Worm (Caenorhabditis elegans): ENCODE measurements around the gene srh-203.

Gene srh-203

DNA sequence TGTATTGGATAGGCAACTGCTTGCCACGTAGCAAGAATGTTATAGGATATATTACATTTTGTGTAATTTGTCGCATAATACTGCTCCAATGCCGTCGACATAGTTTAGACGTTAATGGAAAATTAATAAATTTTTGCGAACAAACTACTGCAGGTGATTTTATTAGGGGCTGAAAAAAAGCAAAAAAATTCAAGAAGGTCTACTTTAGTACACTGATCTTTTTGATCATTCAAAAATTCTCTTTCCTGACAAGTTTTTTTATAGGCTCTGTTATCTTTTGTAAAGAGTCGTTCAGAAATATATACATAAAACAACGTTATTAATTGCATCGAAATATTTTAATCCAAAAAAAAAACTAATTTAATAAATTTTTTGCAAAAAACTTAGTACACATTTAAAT lies 29.0 kb upstream of the srh-203 start, which contains the start of gene srh-111:
srh-111 (minus strand) TSS at position 101 of the 400 bp plus-strand sequence.
- no peak for TF ChIP-seq nhr-23 (tag; optimal IDR thresholded peaks at IDR 0.05)
- no peak for TF ChIP-seq zag-1 (tag; optimal IDR thresholded peaks at IDR 0.05)
- no peak for TF ChIP-seq ztf-11 (tag; optimal IDR thresholded peaks at IDR 0.05)
- no peak for TF ChIP-seq ceh-16 (tag; optimal IDR thresholded peaks at IDR 0.05)
- no peak for TF ChIP-seq fos-1 (tag; optimal IDR thresholded peaks at IDR 0.05)
- TF ChIP-seq unc-62 (GFP tag; optimal IDR thresholded peaks at IDR 0.05) = no peak
- no peak for TF ChIP-seq sem-4 (tag; optimal IDR thresholded peaks at IDR 0.05)
- TF ChIP-seq ama-1 (optimal IDR thresholded peaks at IDR 0.05) = no peak
- TF ChIP-seq mab-5 (tag; optimal IDR thresholded peaks at IDR 0.05) = no peak
- TF ChIP-seq aly-2 (tag; optimal IDR thresholded peaks at IDR 0.05) = no peak
- no peak for TF ChIP-seq mbf-1 (tag; optimal IDR thresholded peaks at IDR 0.05)
- TF ChIP-seq nhr-237 (tag; optimal IDR thresholded peaks at IDR 0.05) = no peak
- no peak for TF ChIP-seq crh-2 (tag; optimal IDR thresholded peaks at IDR 0.05)
- no peak for TF ChIP-seq ZK546.5 (tag; optimal IDR thresholded peaks at IDR 0.05)

DNA sequence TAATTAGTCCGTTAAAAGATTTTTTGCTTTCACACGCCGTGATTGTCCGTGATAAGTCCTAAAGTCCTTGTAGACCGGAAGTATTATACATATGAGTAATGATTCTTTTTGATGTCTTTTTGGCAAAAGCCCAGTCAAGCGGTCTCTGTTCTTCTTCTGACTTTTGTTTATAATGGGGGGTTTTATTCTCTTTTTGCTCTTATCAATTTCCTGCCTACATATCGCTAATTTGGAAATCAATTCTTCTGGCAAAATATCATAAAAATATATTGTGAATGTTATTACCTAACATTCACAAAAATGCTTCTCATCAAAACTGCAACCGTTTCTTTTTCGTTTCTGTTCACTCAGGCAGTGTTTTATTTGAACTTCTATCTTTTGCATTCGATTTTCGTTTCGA lies 20.4 kb upstream of the srh-203 start, which contains the start of gene srbc-61:
srbc-61 (plus strand) TSS at position 301 of the 400 bp plus-strand sequence.
- no peak for TF ChIP-seq peb-1 (tag; optimal IDR thresholded peaks at IDR 0.05)
- TF ChIP-seq ZK546.5 (tag; optimal IDR thresholded peaks at IDR 0.05) = no peak
- no peak for TF ChIP-seq ztf-1 (GFP tag; conservative IDR thresholded peaks at IDR 0.05)
- no peak for TF ChIP-seq nhr-12 (tag; optimal IDR thresholded peaks at IDR 0.05)
- no peak for TF ChIP-seq dmd-4 (tag; optimal IDR thresholded peaks at IDR 0.05)
- no peak for TF ChIP-seq gmeb-1 (tag; optimal IDR thresholded peaks at IDR 0.05)
- TF ChIP-seq nhr-6 (tag; optimal IDR thresholded peaks at IDR 0.05) = no peak
- TF ChIP-seq sma-9 (GFP tag; optimal IDR thresholded peaks at IDR 0.05) = no peak
- TF ChIP-seq sma-9 (tag; optimal IDR thresholded peaks at IDR 0.05) = no peak

DNA sequence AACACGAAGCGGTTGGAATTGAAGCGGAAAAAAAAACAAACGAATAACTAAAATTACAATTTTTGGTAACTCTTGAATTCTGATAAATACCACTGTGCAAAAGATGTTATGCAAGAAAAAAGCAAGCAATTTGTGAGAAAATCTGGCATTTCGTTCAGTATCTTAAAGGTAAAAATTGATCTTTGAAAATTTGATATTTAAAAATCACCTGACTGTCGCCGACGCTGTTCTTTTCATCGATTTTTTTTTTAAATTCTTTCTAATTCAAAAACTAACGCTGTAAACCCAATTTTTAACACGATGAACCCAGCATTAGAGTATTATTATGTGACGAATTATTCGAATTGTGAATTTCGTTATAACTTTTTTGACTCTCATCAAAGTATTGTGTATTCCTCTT lies 17.6 kb upstream of the srh-203 start, which contains the start of gene srh-123:
srh-123 (plus strand) TSS at position 301 of the 400 bp plus-strand sequence.
- TF ChIP-seq unc-39 (tag; optimal IDR thresholded peaks at IDR 0.05) (no peak), ztf-11 (tag; optimal IDR thresholded peaks at IDR 0.05) (no peak), F13H6.1 (tag; optimal IDR thresholded peaks at IDR 0.05) (no peak), nhr-23 (tag; optimal IDR thresholded peaks at IDR 0.05) (no peak), peb-1 (tag; optimal IDR thresholded peaks at IDR 0.05) (no peak), nhr-12 (tag; optimal IDR thresholded peaks at IDR 0.05) (no peak), ama-1 (optimal IDR thresholded peaks at IDR 0.05) (no peak), sma-3 (GFP tag; optimal IDR thresholded peaks at IDR 0.05) (no peak), nhr-25 (tag; optimal IDR thresholded peaks at IDR 0.05) (no peak), fos-1 (tag; optimal IDR thresholded peaks at IDR 0.05) (no peak)

DNA sequence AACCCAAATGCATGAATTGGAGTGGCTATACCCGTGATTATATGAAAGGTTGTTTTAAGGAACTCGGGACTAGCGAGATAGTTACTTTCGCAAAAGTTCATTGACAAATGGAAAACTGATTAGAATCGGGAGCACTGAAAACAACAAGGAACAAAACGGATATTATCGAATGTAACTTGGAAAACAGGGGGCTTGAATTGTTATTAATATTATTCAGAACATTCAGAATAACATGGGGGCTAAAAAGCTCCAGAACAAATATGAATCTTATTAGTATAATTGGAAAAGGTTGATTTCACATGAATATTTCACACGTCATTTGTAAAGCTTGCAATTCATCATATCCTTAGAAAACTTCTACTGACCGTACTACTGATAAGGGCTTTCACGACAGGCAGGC lies 15.5 kb upstream of the srh-203 start, which contains the start of gene srh-235:
srh-235 (minus strand) TSS at position 101 of the 400 bp plus-strand sequence.
- TF ChIP-seq ztf-4 (tag; optimal IDR thresholded peaks at IDR 0.05) (no peak), unc-62 (GFP tag; optimal IDR thresholded peaks at IDR 0.05) (no peak), ama-1 (optimal IDR thresholded peaks at IDR 0.05) (no peak), peb-1 (tag; optimal IDR thresholded peaks at IDR 0.05) (no peak), sem-4 (tag; optimal IDR thresholded peaks at IDR 0.05) (no peak), nhr-25 (tag; optimal IDR thresholded peaks at IDR 0.05) (no peak)

- TF ChIP-seq nhr-10 (tag; optimal IDR thresholded peaks at IDR 0.05) (no peak), gmeb-1 (tag; optimal IDR thresholded peaks at IDR 0.05) (no peak), nhr-11 (tag; optimal IDR thresholded peaks at IDR 0.05) (no peak), elt-1 (tag; optimal IDR thresholded peaks at IDR 0.05) (no peak), unc-55 (GFP tag; optimal IDR thresholded peaks at IDR 0.05) (no peak), blmp-1 (tag; optimal IDR thresholded peaks at IDR 0.05; ENCODE audit: insufficient read depth) (no peak), peb-1 (tag; optimal IDR thresholded peaks at IDR 0.05) (no peak), ZK546.5 (tag; optimal IDR thresholded peaks at IDR 0.05) (no peak), egl-27 (tag; optimal IDR thresholded peaks at IDR 0.05) (no peak), ztf-11 (tag; optimal IDR thresholded peaks at IDR 0.05) (no peak), nhr-21 (tag; optimal IDR thresholded peaks at IDR 0.05) (no peak), crh-2 (tag; optimal IDR thresholded peaks at IDR 0.05) (no peak), ztf-1 (GFP tag; conservative IDR thresholded peaks at IDR 0.05) (no peak), ztf-4 (tag; optimal IDR thresholded peaks at IDR 0.05) (no peak), lin-11 (tag; optimal IDR thresholded peaks at IDR 0.05) (no peak), C34F6.9 (tag; optimal IDR thresholded peaks at IDR 0.05) (no peak)
Measured at ce11 chrV:17469180-17469579, 13.1 kb upstream of the srh-203 start, which contains the start of gene F20E11.17. F20E11.17 (minus strand) TSS chrV:17469280.
